Fruit fly (Drosophila melanogaster) whole organism, adult: ENCODE measurements around the gene Vps4.

Experiments
- CG11617 ChIP-seq: fragments of 200-800 bp; sonication (Bioruptor generic); optimal IDR thresholded peaks from 2 replicates; lab custom pipeline; 2017; ENCODE audit warnings: mild to moderate bottlenecking, missing biosample characterization, missing genetic modification reagents, missing genetic modification characterization
- CG1620 ChIP-seq: fragments of 200-800 bp; sonication (Bioruptor generic); optimal IDR thresholded peaks from 2 replicates; lab custom pipeline; 2016; ENCODE audit warnings: missing biosample characterization, missing genetic modification characterization
- CG33017 ChIP-seq: fragments of 200-800 bp; sonication (Bioruptor generic); optimal IDR thresholded peaks from 2 replicates; lab custom pipeline; 2018; ENCODE audit warnings: missing biosample characterization, mild to moderate bottlenecking, missing genetic modification characterization, moderate library complexity
- CG7101 ChIP-seq: fragments of 200-800 bp; sonication (Bioruptor generic); optimal IDR thresholded peaks from 2 replicates; lab custom pipeline; 2018; ENCODE audit warnings: missing biosample characterization, mild to moderate bottlenecking, missing genetic modification characterization, moderate library complexity
- Clk ChIP-seq: fragments of 200-800 bp; sonication (Bioruptor generic); optimal IDR thresholded peaks from 2 replicates; lab custom pipeline; 2017; ENCODE audit warnings: missing biosample characterization, missing genetic modification characterization
- Mnt ChIP-seq: fragments of 200-800 bp; sonication (Bioruptor generic); optimal IDR thresholded peaks from 2 replicates; lab custom pipeline; 2016; ENCODE audit warnings: missing biosample characterization, mild to moderate bottlenecking, missing genetic modification characterization
- bab1 ChIP-seq: fragments of 200-800 bp; sonication (Bioruptor generic); optimal IDR thresholded peaks from 3 replicates; lab custom pipeline; 2019; ENCODE audit warnings: missing biosample characterization, mild to moderate bottlenecking, missing genetic modification characterization, moderate library complexity
- cic ChIP-seq: fragments of 200-800 bp; sonication (Bioruptor generic); optimal IDR thresholded peaks from 2 replicates; lab custom pipeline; 2017; ENCODE audit warnings: missing biosample characterization, mild to moderate bottlenecking, missing genetic modification characterization, moderate library complexity
- cnc ChIP-seq, 2 experiments: fragments of >200 bp; optimal IDR thresholded peaks; 2 replicates each; lab custom pipeline; 2017
- kay ChIP-seq: fragments of 200-800 bp; sonication (Bioruptor generic); peaks from one replicate; lab custom pipeline; 2016; ENCODE audit warnings: missing biosample characterization, missing genetic modification characterization, borderline replicate concordance
- pad ChIP-seq: fragments of 200-800 bp; sonication (Bioruptor generic); optimal IDR thresholded peaks from 3 replicates; lab custom pipeline; 2017; ENCODE audit warnings: missing biosample characterization, missing genetic modification characterization, mild to moderate bottlenecking, moderate library complexity, missing genetic modification reagents

DNA sequence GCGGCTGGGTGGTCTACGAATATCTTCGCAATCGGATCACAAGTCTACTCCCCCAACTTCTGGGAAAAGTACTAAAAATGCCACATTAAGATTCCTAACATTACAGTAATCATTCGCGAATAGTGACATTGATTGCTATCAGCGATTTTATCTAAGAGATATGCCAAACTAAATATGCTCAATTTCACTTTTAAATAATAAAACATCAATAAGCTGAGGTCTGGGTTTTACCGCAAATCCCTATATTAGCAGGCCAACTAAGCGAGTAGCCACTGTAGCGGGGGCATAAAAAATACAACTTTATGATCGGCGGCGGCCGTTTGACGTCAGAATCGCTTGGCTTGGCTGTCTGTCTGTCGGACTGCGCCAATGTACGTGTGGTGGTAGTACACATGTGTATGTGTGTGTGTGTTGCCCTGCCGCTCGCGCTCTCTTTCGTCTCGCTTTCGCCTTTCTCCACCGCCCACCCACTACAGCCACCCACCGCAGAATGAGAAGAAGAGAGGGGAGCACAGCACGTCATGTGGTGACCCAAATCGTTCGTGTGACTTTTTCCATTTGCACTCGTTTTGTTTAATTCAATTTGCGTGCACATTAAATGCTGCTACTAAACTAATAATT lies 27.1 kb upstream of the Vps4 start:
- peak; percentile 94 for TF ChIP-seq Mnt
- TF ChIP-seq kay (GFP tag; lab: Kevin White, UChicago): peak; percentile 85
- no peak for TF ChIP-seq cnc (optimal IDR thresholded peaks at IDR 0.05; lab: Kevin White, UChicago)
- TF ChIP-seq bab1: peak; percentile 87
- peak; percentile 80 for TF ChIP-seq Clk (GFP tag; lab: Kevin White, UChicago)
- peak; percentile 98 for TF ChIP-seq CG7101
- TF ChIP-seq CG1620 (GFP tag; lab: Kevin White, UChicago): peak; percentile 89
- TF ChIP-seq CG11617 (GFP tag; lab: Kevin White, UChicago): peak; percentile 89
- TF ChIP-seq pad: peak; percentile 84
- TF ChIP-seq cic (GFP tag; lab: Kevin White, UChicago): peak; percentile 57
- peak; percentile 94 for TF ChIP-seq CG33017 (tag; lab: Kevin White, UChicago)
